Fruit fly (Drosophila melanogaster): ENCODE measurements around the gene gce.

Gene gce

dm6 chrX:15320973-15321372 lies 23.4 kb downstream of the gce start:
- no peak for TF ChIP-seq usp (GFP tag; optimal IDR thresholded peaks at IDR 0.05)
- no peak for TF ChIP-seq CG8478 (optimal IDR thresholded peaks at IDR 0.05)
- no peak for TF ChIP-seq Dll (optimal IDR thresholded peaks at IDR 0.05)
- TF ChIP-seq EcR (GFP tag; optimal IDR thresholded peaks at IDR 0.05), result no peak

- TF ChIP-seq psq (optimal IDR thresholded peaks at IDR 0.05) (no peak), CG8478 (optimal IDR thresholded peaks at IDR 0.05) (no peak), EcR (GFP tag; optimal IDR thresholded peaks at IDR 0.05) (no peak), usp (GFP tag; optimal IDR thresholded peaks at IDR 0.05) (no peak), pan (optimal IDR thresholded peaks at IDR 0.05) (no peak), Dll (optimal IDR thresholded peaks at IDR 0.05) (no peak)
Observed at dm6 chrX:15323302-15323880, 25.8 kb downstream of the gce start.

- TF ChIP-seq Dll (optimal IDR thresholded peaks at IDR 0.05) (no peak), CG8478 (optimal IDR thresholded peaks at IDR 0.05) (no peak), usp (GFP tag; optimal IDR thresholded peaks at IDR 0.05) (no peak), EcR (GFP tag; optimal IDR thresholded peaks at IDR 0.05) (no peak), psq (optimal IDR thresholded peaks at IDR 0.05) (no peak), pan (optimal IDR thresholded peaks at IDR 0.05) (no peak)
Observed at dm6 chrX:15328148-15328718, 30.7 kb downstream of the gce start, which contains the start of gene dah. dah (plus strand) TSS chrX:15328342.

- TF ChIP-seq psq (optimal IDR thresholded peaks at IDR 0.05) (no peak), usp (GFP tag; optimal IDR thresholded peaks at IDR 0.05) (no peak), CG8478 (optimal IDR thresholded peaks at IDR 0.05) (peak; percentile 1), EcR (GFP tag; optimal IDR thresholded peaks at IDR 0.05) (no peak), pan (optimal IDR thresholded peaks at IDR 0.05) (no peak), Dll (optimal IDR thresholded peaks at IDR 0.05) (peak; percentile 84)
Observed at dm6 chrX:15333066-15333874, 35.7 kb downstream of the gce start, which contains the start of the genes CG9114 and HDAC6. CG9114 (minus strand) TSS chrX:15333154. HDAC6 (plus strand) TSS chrX:15333310.

- no peak for TF ChIP-seq CG8478 (optimal IDR thresholded peaks at IDR 0.05)
- no peak for TF ChIP-seq psq (optimal IDR thresholded peaks at IDR 0.05)
Observed at dm6 chrX:15334999-15335398, 37.4 kb downstream of the gce start.

dm6 chrX:15335845-15336453 lies 38.4 kb downstream of the gce start:
- TF ChIP-seq Dll (optimal IDR thresholded peaks at IDR 0.05) (no peak), pan (optimal IDR thresholded peaks at IDR 0.05) (no peak), psq (optimal IDR thresholded peaks at IDR 0.05) (no peak), CG8478 (optimal IDR thresholded peaks at IDR 0.05) (no peak), usp (GFP tag; optimal IDR thresholded peaks at IDR 0.05) (no peak), EcR (GFP tag; optimal IDR thresholded peaks at IDR 0.05) (no peak)

dm6 chrX:15342017-15342416 lies 44.5 kb downstream of the gce start, which contains the start of gene CG9123:
CG9123 (minus strand) TSS chrX:15342117.
- TF ChIP-seq EcR (GFP tag; optimal IDR thresholded peaks at IDR 0.05), result no peak

dm6 chrX:15344473-15345331 lies 47.1 kb downstream of the gce start, which contains the start of the genes CG12608 and Prp5:
CG12608 (minus strand) TSS chrX:15344625.
Prp5 (plus strand) TSS chrX:15345169.
- no peak for TF ChIP-seq pan (optimal IDR thresholded peaks at IDR 0.05)
- no peak for TF ChIP-seq EcR (GFP tag; optimal IDR thresholded peaks at IDR 0.05)
- no peak for TF ChIP-seq usp (GFP tag; optimal IDR thresholded peaks at IDR 0.05)
- TF ChIP-seq psq (optimal IDR thresholded peaks at IDR 0.05), result no peak
- no peak for TF ChIP-seq Dll (optimal IDR thresholded peaks at IDR 0.05)
- no peak for TF ChIP-seq CG8478 (optimal IDR thresholded peaks at IDR 0.05)

dm6 chrX:15352692-15353091 lies 55.1 kb downstream of the gce start:
- TF ChIP-seq psq (optimal IDR thresholded peaks at IDR 0.05), result no peak
- no peak for TF ChIP-seq EcR (GFP tag; optimal IDR thresholded peaks at IDR 0.05)
- no peak for TF ChIP-seq CG8478 (optimal IDR thresholded peaks at IDR 0.05)
- TF ChIP-seq Dll (optimal IDR thresholded peaks at IDR 0.05), result no peak
- TF ChIP-seq usp (GFP tag; optimal IDR thresholded peaks at IDR 0.05), result no peak
- TF ChIP-seq pan (optimal IDR thresholded peaks at IDR 0.05), result no peak

dm6 chrX:15353654-15354053 lies 56.1 kb downstream of the gce start:
- no peak for TF ChIP-seq pan (optimal IDR thresholded peaks at IDR 0.05)
- no peak for TF ChIP-seq CG8478 (optimal IDR thresholded peaks at IDR 0.05)
- TF ChIP-seq Dll (optimal IDR thresholded peaks at IDR 0.05), result no peak
- TF ChIP-seq psq (optimal IDR thresholded peaks at IDR 0.05), result no peak
- no peak for TF ChIP-seq EcR (GFP tag; optimal IDR thresholded peaks at IDR 0.05)
- no peak for TF ChIP-seq usp (GFP tag; optimal IDR thresholded peaks at IDR 0.05)

dm6 chrX:15356410-15356809 lies 58.8 kb downstream of the gce start:
- TF ChIP-seq pan (optimal IDR thresholded peaks at IDR 0.05) (no peak), Dll (optimal IDR thresholded peaks at IDR 0.05) (no peak), psq (optimal IDR thresholded peaks at IDR 0.05) (no peak), CG8478 (optimal IDR thresholded peaks at IDR 0.05) (no peak), usp (GFP tag; optimal IDR thresholded peaks at IDR 0.05) (no peak), EcR (GFP tag; optimal IDR thresholded peaks at IDR 0.05) (no peak)

Measured in whole organism.